Fruit fly (Drosophila melanogaster) whole organism, wandering third instar larva: ENCODE measurements around the gene CG5810.

Experiments used
- Abd-B ChIP-seq: fragments of >200 bp; optimal IDR thresholded peaks from 2 replicates; lab custom pipeline; 2017; ENCODE audit warnings: missing biosample characterization, missing genetic modification characterization
- CG32264 ChIP-seq: fragments of 200-800 bp; sonication (Bioruptor generic); optimal IDR thresholded peaks from 2 replicates; lab custom pipeline; 2016; ENCODE audit warnings: missing biosample characterization, missing genetic modification characterization
- CG9705 ChIP-seq: fragments of 200-800 bp; sonication (Bioruptor generic); optimal IDR thresholded peaks from 2 replicates; lab custom pipeline; 2018; ENCODE audit warnings: missing biosample characterization, mild to moderate bottlenecking, missing genetic modification characterization
- CrebA ChIP-seq: fragments of 200-800 bp; sonication (Bioruptor generic); optimal IDR thresholded peaks from 2 replicates; lab custom pipeline; 2016; ENCODE audit warnings: missing biosample characterization, mild to moderate bottlenecking, missing genetic modification characterization, borderline replicate concordance
- Dfd ChIP-seq: fragments of >200 bp; optimal IDR thresholded peaks from 2 replicates; lab custom pipeline; 2017; ENCODE audit warnings: missing biosample characterization, missing genetic modification characterization
- Dif ChIP-seq: fragments of 200-275, 200-300 bp; sonication (Bioruptor generic); optimal IDR thresholded peaks from 2 replicates; lab custom pipeline; 2018; ENCODE audit warnings: missing biosample characterization, missing genetic modification characterization; ENCODE audit not compliant: partially characterized antibody
- GATAd ChIP-seq: sonication (Bioruptor generic); optimal IDR thresholded peaks from 2 replicates; lab custom pipeline; 2016; ENCODE audit warnings: missing biosample characterization, missing genetic modification characterization
- HLH106 ChIP-seq: fragments of 200-800 bp; optimal IDR thresholded peaks from 3 replicates; lab custom pipeline; 2019; ENCODE audit warnings: missing biosample characterization, mild to moderate bottlenecking, missing genetic modification characterization, moderate library complexity
- Hnf4 ChIP-seq: fragments of 200-800 bp; sonication (Bioruptor generic); optimal IDR thresholded peaks from 2 replicates; lab custom pipeline; 2016; ENCODE audit warnings: missing biosample characterization, mild to moderate bottlenecking, missing genetic modification characterization
- Hr78 ChIP-seq: fragments of >200 bp; optimal IDR thresholded peaks from 2 replicates; lab custom pipeline; 2017; ENCODE audit warnings: missing biosample characterization, missing genetic modification characterization
- Hr83 ChIP-seq: fragments of 200-300 bp; sonication (Bioruptor generic); optimal IDR thresholded peaks from 2 replicates; lab custom pipeline; 2016; ENCODE audit warnings: missing biosample characterization, mild to moderate bottlenecking, missing genetic modification characterization, moderate library complexity; ENCODE audit not compliant: poor library complexity, severe bottlenecking
- Jra ChIP-seq: sonication (Bioruptor generic); optimal IDR thresholded peaks from 2 replicates; lab custom pipeline; 2016; ENCODE audit warnings: missing biosample characterization, missing genetic modification characterization
- Mio ChIP-seq: sonication (Bioruptor generic); optimal IDR thresholded peaks from 2 replicates; lab custom pipeline; 2016; ENCODE audit warnings: missing biosample characterization, missing genetic modification characterization
- Myc ChIP-seq: fragments of >200 bp; optimal IDR thresholded peaks from 2 replicates; lab custom pipeline; 2017
- N ChIP-seq: fragments of >200 bp; optimal IDR thresholded peaks from 2 replicates; lab custom pipeline; 2018; ENCODE audit warnings: missing biosample characterization, missing external identifiers, missing genetic modification characterization
- OdsH ChIP-seq: fragments of 200-800 bp; sonication (Bioruptor generic); optimal IDR thresholded peaks from 2 replicates; lab custom pipeline; 2016; ENCODE audit warnings: missing biosample characterization, mild to moderate bottlenecking, missing genetic modification characterization
- Rel ChIP-seq, 2 experiments: fragments of 200-800 bp; sonication (Bioruptor generic) in 1 of 2; optimal IDR thresholded peaks; 2 replicates in 1 of 2; 3 replicates in 1 of 2; lab custom pipeline; 2016 to 2019; ENCODE audit warnings: mild to moderate bottlenecking in 2 of 2, missing biosample characterization in 2 of 2, missing genetic modification characterization in 2 of 2, moderate library complexity in 1 of 2
- Sp1 ChIP-seq: fragments of 200-800 bp; sonication (Bioruptor generic); optimal IDR thresholded peaks from 3 replicates; lab custom pipeline; 2019; ENCODE audit warnings: missing biosample characterization, mild to moderate bottlenecking, missing genetic modification characterization, moderate library complexity
- Vsx2 ChIP-seq: fragments of 200-300, 225-300 bp; sonication (Bioruptor generic); optimal IDR thresholded peaks from 2 replicates; lab custom pipeline; 2018; ENCODE audit warnings: missing biosample characterization, missing genetic modification characterization; ENCODE audit not compliant: partially characterized antibody
- br ChIP-seq: fragments of 200-800 bp; sonication (Bioruptor generic); optimal IDR thresholded peaks from 2 replicates; lab custom pipeline; 2016; ENCODE audit warnings: missing biosample characterization, missing genetic modification characterization
- brk ChIP-seq: fragments of 200-800 bp; sonication (Bioruptor generic); optimal IDR thresholded peaks from 2 replicates; lab custom pipeline; 2016; ENCODE audit warnings: missing biosample characterization, mild to moderate bottlenecking, missing genetic modification characterization
- dl ChIP-seq, 2 experiments: fragments of 175-275, 200-275 bp in 1 of 2; fragments of 200-275 bp in 1 of 2; sonication (Bioruptor generic); optimal IDR thresholded peaks; lab custom pipeline; 2018; ENCODE audit warnings: mild to moderate bottlenecking in 2 of 2, missing biosample characterization in 2 of 2, missing genetic modification characterization in 2 of 2, moderate library complexity in 2 of 2; ENCODE audit not compliant: partially characterized antibody in 2 of 2, insufficient read depth in 1 of 2
- dmrt93B ChIP-seq: fragments of 200-800 bp; sonication (Bioruptor generic); optimal IDR thresholded peaks from 2 replicates; lab custom pipeline; 2018; ENCODE audit warnings: missing biosample characterization, mild to moderate bottlenecking, missing genetic modification characterization
- dsf ChIP-seq: sonication (Bioruptor generic); optimal IDR thresholded peaks from 2 replicates; lab custom pipeline; 2016; ENCODE audit warnings: missing biosample characterization, missing genetic modification characterization, borderline replicate concordance
- ey ChIP-seq: fragments of 200-800 bp; sonication (Bioruptor generic); optimal IDR thresholded peaks from 2 replicates; lab custom pipeline; 2016; ENCODE audit warnings: missing biosample characterization, missing genetic modification characterization
- foxo ChIP-seq, 2 experiments: fragments of 200-800 bp; sonication (Bioruptor generic); optimal IDR thresholded peaks; 2 replicates in 1 of 2; 3 replicates in 1 of 2; lab custom pipeline; 2016 to 2017; ENCODE audit warnings: missing biosample characterization in 2 of 2, missing genetic modification characterization in 2 of 2
- fru ChIP-seq: fragments of 200-800 bp; sonication (Bioruptor generic); optimal IDR thresholded peaks from 3 replicates; lab custom pipeline; 2016; ENCODE audit warnings: missing biosample characterization, mild to moderate bottlenecking, missing genetic modification characterization
- h ChIP-seq: fragments of 200-800 bp; sonication (Bioruptor generic); optimal IDR thresholded peaks from 3 replicates; lab custom pipeline; 2016; ENCODE audit warnings: missing biosample characterization, mild to moderate bottlenecking, missing genetic modification characterization
- jim ChIP-seq: fragments of 175-275, 200-325 bp; sonication (Bioruptor generic); optimal IDR thresholded peaks from 2 replicates; lab custom pipeline; 2016; ENCODE audit warnings: missing biosample characterization, mild to moderate bottlenecking, missing genetic modification characterization
- lola ChIP-seq: fragments of >200 bp; optimal IDR thresholded peaks from 2 replicates; lab custom pipeline; 2017; ENCODE audit warnings: missing biosample characterization, missing genetic modification characterization
- pan ChIP-seq: fragments of >200 bp; optimal IDR thresholded peaks from 2 replicates; lab custom pipeline; 2017
- psq ChIP-seq: fragments of 200-800 bp; sonication (Bioruptor generic); optimal IDR thresholded peaks from 3 replicates; lab custom pipeline; 2017; ENCODE audit warnings: missing biosample characterization, mild to moderate bottlenecking, missing genetic modification characterization, moderate library complexity
- rgr ChIP-seq: fragments of 200-800 bp; sonication (Bioruptor generic); optimal IDR thresholded peaks from 3 replicates; lab custom pipeline; 2016; ENCODE audit warnings: missing biosample characterization, mild to moderate bottlenecking, missing genetic modification characterization
- sage ChIP-seq: fragments of 200-800 bp; sonication (Bioruptor generic); optimal IDR thresholded peaks from 2 replicates; lab custom pipeline; 2016; ENCODE audit warnings: missing biosample characterization, mild to moderate bottlenecking, missing genetic modification characterization
- sv ChIP-seq: fragments of 200-800 bp; sonication (Bioruptor generic); optimal IDR thresholded peaks from 3 replicates; lab custom pipeline; 2016; ENCODE audit warnings: missing biosample characterization, missing genetic modification characterization
- tai ChIP-seq: sonication (Bioruptor generic); optimal IDR thresholded peaks from 2 replicates; lab custom pipeline; 2016; ENCODE audit warnings: missing biosample characterization, missing genetic modification characterization
- usp ChIP-seq: fragments of >200 bp; optimal IDR thresholded peaks from 2 replicates; lab custom pipeline; 2017; ENCODE audit warnings: missing biosample characterization, missing genetic modification characterization
- woc ChIP-seq: sonication (Bioruptor generic); optimal IDR thresholded peaks from 2 replicates; lab custom pipeline; 2016; ENCODE audit warnings: missing biosample characterization, mild to moderate bottlenecking, missing genetic modification characterization

CG5810 gene

dm6 chr3R:21199085-21199899 is 35.7 kb downstream of the CG5810 start:
- peak; percentile 4 for TF ChIP-seq h (GFP tag; lab: Kevin White, UChicago)
- peak; percentile 77 for TF ChIP-seq psq (GFP tag; lab: Kevin White, UChicago)
- peak; percentile 50 for TF ChIP-seq Dif (GFP tag; lab: Kevin White, UChicago)
- TF ChIP-seq Vsx2 = peak; percentile 35
- no peak for TF ChIP-seq Rel (GFP tag; optimal IDR thresholded peaks at IDR 0.05; lab: Kevin White, UChicago)
- peak; percentile 82 for TF ChIP-seq Rel (tag; optimal IDR thresholded peaks at IDR 0.05; lab: Kevin White, UChicago)
- TF ChIP-seq Mio (GFP tag; lab: Kevin White, UChicago) = no peak
- TF ChIP-seq dl (GFP tag; optimal IDR thresholded peaks at IDR 0.05; lab: Kevin White, UChicago; ENCODE audit: insufficient read depth in 1 of 2, partially characterized antibody in 2 of 2) = peak; percentile 30 to 33
- no peak for TF ChIP-seq dsf (GFP tag; lab: Kevin White, UChicago)
- TF ChIP-seq, all 38 proteins: peak for 6

- TF ChIP-seq dsf (GFP tag; lab: Kevin White, UChicago) (no peak), CrebA (GFP tag; lab: Kevin White, UChicago) (no peak), Hr78 (GFP tag; lab: Kevin White, UChicago) (no peak), lola (GFP tag; lab: Kevin White, UChicago) (no peak), dl (GFP tag; optimal IDR thresholded peaks at IDR 0.05; lab: Kevin White, UChicago; ENCODE audit: insufficient read depth in 1 of 2, partially characterized antibody in 2 of 2) (no peak), ey (GFP tag; lab: Kevin White, UChicago) (peak; percentile 54), brk (GFP tag; lab: Kevin White, UChicago) (no peak), Mio (GFP tag; lab: Kevin White, UChicago) (no peak), sage (no peak), dmrt93B (GFP tag; lab: Kevin White, UChicago) (no peak), psq (GFP tag; lab: Kevin White, UChicago) (no peak), CG32264 (GFP tag; lab: Kevin White, UChicago) (no peak), CG9705 (no peak), Vsx2 (no peak), Abd-B (no peak), Sp1 (GFP tag; lab: Kevin White, UChicago) (peak; percentile 9), woc (GFP tag; lab: Kevin White, UChicago) (peak; percentile 32), Dif (GFP tag; lab: Kevin White, UChicago) (no peak), pan (lab: Kevin White, UChicago) (no peak), br (GFP tag; lab: Kevin White, UChicago) (peak; percentile 81), tai (GFP tag; lab: Kevin White, UChicago) (peak; percentile 5), Jra (GFP tag; lab: Kevin White, UChicago) (no peak), usp (GFP tag; lab: Kevin White, UChicago) (no peak), Hnf4 (GFP tag; lab: Kevin White, UChicago) (no peak), fru (peak; percentile 48), HLH106 (peak; percentile 28), GATAd (GFP tag; lab: Kevin White, UChicago) (no peak), Rel (GFP tag; optimal IDR thresholded peaks at IDR 0.05; lab: Kevin White, UChicago) (no peak), Rel (tag; optimal IDR thresholded peaks at IDR 0.05; lab: Kevin White, UChicago) (no peak), rgr (peak; percentile 63), OdsH (GFP tag; lab: Kevin White, UChicago) (peak; percentile 29), Dfd (no peak), Hr83 (GFP tag; lab: Kevin White, UChicago) (peak; percentile 8), sv (GFP tag; lab: Kevin White, UChicago) (no peak), jim (GFP tag; lab: Kevin White, UChicago) (no peak), N (no peak), Myc (lab: Kevin White, UChicago) (no peak), foxo (GFP tag; optimal IDR thresholded peaks at IDR 0.05; lab: Kevin White, UChicago) (peak in 1 of 2 experiments; percentile 57), h (GFP tag; lab: Kevin White, UChicago) (peak; percentile 5)
Measured at dm6 chr3R:21199953-21200368, 36.4 kb downstream of the CG5810 start.
